Fruit fly (Drosophila melanogaster): Measurements from ENCODE around the gene CG12502.

Gene CG12502

DNA sequence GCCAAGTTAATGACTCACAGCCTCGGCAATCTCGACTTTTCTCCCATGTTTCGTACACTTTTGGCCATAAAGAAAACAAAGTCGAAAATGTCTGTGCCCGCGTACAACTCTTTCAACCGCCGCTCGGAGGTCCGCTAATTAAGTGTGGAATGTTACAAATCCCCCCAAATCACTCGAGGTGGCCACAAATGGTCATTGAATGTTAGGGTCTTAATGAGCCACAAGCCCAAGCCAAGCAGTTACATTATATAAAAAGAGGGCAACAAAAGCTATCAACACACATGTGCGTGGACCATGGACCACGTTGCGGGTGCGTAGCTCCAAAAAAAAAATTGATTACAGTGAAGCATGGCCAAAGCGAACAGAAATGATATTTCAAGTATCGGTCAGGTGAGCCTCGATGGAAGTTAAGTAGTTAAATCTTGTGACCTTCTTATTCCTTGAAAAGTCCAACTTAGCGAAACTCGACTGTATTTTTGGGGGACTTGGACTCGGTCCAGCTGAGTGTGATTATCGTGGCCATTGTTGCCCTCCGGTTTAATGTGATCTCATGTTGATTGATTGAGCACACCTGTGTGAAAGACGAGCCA lies 45.8 kb upstream of the CG12502 start (continued):
- TF ChIP-seq CG8359 (GFP tag; optimal IDR thresholded peaks at IDR 0.05; ENCODE audit: borderline replicate concordance) (peak; percentile 57), CG18262 (tag; optimal IDR thresholded peaks at IDR 0.05) (peak; percentile 79), Mad (GFP tag; optimal IDR thresholded peaks at IDR 0.05) (peak; percentile 76), HLH54F (GFP tag; optimal IDR thresholded peaks at IDR 0.05) (peak; percentile 87), B-H2 (GFP tag; optimal IDR thresholded peaks at IDR 0.05) (peak; percentile 64), HLH4C (GFP tag; IDR thresholded peaks at IDR 0.05; ENCODE audit: partially characterized antibody) (no peak), CG17385 (GFP tag; optimal IDR thresholded peaks at IDR 0.05) (peak; percentile 83), CG17802 (tag; optimal IDR thresholded peaks at IDR 0.05) (peak; percentile 57), ems (GFP tag; optimal IDR thresholded peaks at IDR 0.05) (peak; percentile 87), CG3995 (GFP tag; optimal IDR thresholded peaks at IDR 0.05) (peak; percentile 48), CG7745 (tag; optimal IDR thresholded peaks at IDR 0.05) (no peak), rib (GFP tag; IDR thresholded peaks at IDR 0.05) (peak; percentile 88), dm (GFP tag; optimal IDR thresholded peaks at IDR 0.05) (peak; percentile 79), tll (GFP tag; optimal IDR thresholded peaks at IDR 0.05) (no peak), nerfin-1 (tag; optimal IDR thresholded peaks at IDR 0.05) (peak; percentile 71), CG2875 (GFP tag; optimal IDR thresholded peaks at IDR 0.05) (peak; percentile 81), Pdp1 (GFP tag; optimal IDR thresholded peaks at IDR 0.05) (peak; percentile 86 to 90), trem (tag; optimal IDR thresholded peaks at IDR 0.05) (peak; percentile 16), jumu (GFP tag; optimal IDR thresholded peaks at IDR 0.05) (peak; percentile 88), CG17359 (tag; optimal IDR thresholded peaks at IDR 0.05) (peak; percentile 92), Sry-β (GFP tag; optimal IDR thresholded peaks at IDR 0.05) (peak; percentile 14), bcd (GFP tag; optimal IDR thresholded peaks at IDR 0.05) (peak; percentile 86), peb (GFP tag; IDR thresholded peaks at IDR 0.05) (peak; percentile 80), TFAM (GFP tag; optimal IDR thresholded peaks at IDR 0.05) (peak; percentile 58), gcm2 (GFP tag; optimal IDR thresholded peaks at IDR 0.05) (peak; percentile 89), kni (GFP tag; optimal IDR thresholded peaks at IDR 0.05) (peak; percentile 71), Sox100B (GFP tag; optimal IDR thresholded peaks at IDR 0.05) (peak; percentile 75), lmd (GFP tag; IDR thresholded peaks at IDR 0.05) (peak; percentile 94), Hand (GFP tag; optimal IDR thresholded peaks at IDR 0.05) (peak; percentile 53), HmgD (GFP tag; optimal IDR thresholded peaks at IDR 0.05) (peak; percentile 30), Kr (GFP tag; optimal IDR thresholded peaks at IDR 0.05) (no peak), BtbVII (GFP tag; optimal IDR thresholded peaks at IDR 0.05) (peak; percentile 81), lov (optimal IDR thresholded peaks at IDR 0.05) (no peak), lov (GFP tag; IDR thresholded peaks at IDR 0.05) (peak; percentile 93), esg (GFP tag; conservative IDR thresholded peaks at IDR 0.05) (peak; percentile 92), Nf-YC (tag; optimal IDR thresholded peaks at IDR 0.05) (peak; percentile 52), CG6654 (GFP tag; optimal IDR thresholded peaks at IDR 0.05) (peak; percentile 48), ab (GFP tag; optimal IDR thresholded peaks at IDR 0.05) (peak; percentile 91), CoRest (tag; optimal IDR thresholded peaks at IDR 0.05) (peak; percentile 86), Trl (optimal IDR thresholded peaks at IDR 0.05) (no peak), Trl (GFP tag; optimal IDR thresholded peaks at IDR 0.05) (peak; percentile 87), Bdp1 (GFP tag; optimal IDR thresholded peaks at IDR 0.05) (peak; percentile 62), onecut (GFP tag; IDR thresholded peaks at IDR 0.05) (peak; percentile 87), mirr (GFP tag; optimal IDR thresholded peaks at IDR 0.05) (peak; percentile 78), Sry-δ (GFP tag; optimal IDR thresholded peaks at IDR 0.05) (peak; percentile 49), danr (GFP tag; IDR thresholded peaks at IDR 0.05) (peak; percentile 87), Lhr (GFP tag; optimal IDR thresholded peaks at IDR 0.05) (peak; percentile 59), CG1603 (tag; optimal IDR thresholded peaks at IDR 0.05) (peak; percentile 93), gem (tag; optimal IDR thresholded peaks at IDR 0.05) (peak; percentile 88), D19A (tag; optimal IDR thresholded peaks at IDR 0.05) (peak; percentile 74)
